Fruit fly (Drosophila melanogaster) whole organism, embryonic: ENCODE data around the gene Gr63a.

Experiments
- Aef1 ChIP-seq: fragments of 200-800 bp; sonication (Bioruptor generic); IDR thresholded peaks from 3 replicates; pipeline ENCODE4 v1.3.6; 2022; ENCODE audit warnings: missing biosample characterization, missing genetic modification characterization
- B-H2 ChIP-seq: fragments of 200-800 bp; sonication (Bioruptor generic); optimal IDR thresholded peaks from 2 replicates; lab custom pipeline; 2018; ENCODE audit warnings: missing biosample characterization, mild to moderate bottlenecking, missing genetic modification characterization
- CG10147 ChIP-seq: fragments of 200-800 bp; sonication (Bioruptor generic); optimal IDR thresholded peaks from 2 replicates; lab custom pipeline; 2019; ENCODE audit warnings: missing biosample characterization, mild to moderate bottlenecking, missing genetic modification characterization, moderate library complexity
- CG1024 ChIP-seq: fragments of 200-800 bp; sonication (Bioruptor generic); IDR thresholded peaks from 2 replicates; pipeline ENCODE4 v1.3.6; 2022; ENCODE audit warnings: missing biosample characterization, missing genetic modification characterization
- CG10321 ChIP-seq: fragments of 200-800 bp; sonication (Bioruptor generic); IDR thresholded peaks from 2 replicates; pipeline ENCODE4 v1.3.6; 2022; ENCODE audit warnings: missing biosample characterization, missing genetic modification characterization
- CG11247 ChIP-seq: fragments of 200-800 bp; sonication (Bioruptor generic); IDR thresholded peaks from 2 replicates; pipeline ENCODE4 v1.3.6; 2022; ENCODE audit warnings: missing biosample characterization, missing genetic modification characterization
- CG12769 ChIP-seq: fragments of 200-800 bp; sonication (Bioruptor generic); optimal IDR thresholded peaks from 2 replicates; lab custom pipeline; 2019; ENCODE audit warnings: missing biosample characterization, mild to moderate bottlenecking, missing genetic modification characterization, moderate library complexity
- CG13296 ChIP-seq: fragments of 200-800 bp; sonication (Bioruptor generic); optimal IDR thresholded peaks from 3 replicates; lab custom pipeline; 2018; ENCODE audit warnings: missing biosample characterization, mild to moderate bottlenecking, missing genetic modification characterization
- CG14014 ChIP-seq: fragments of 200-800 bp; sonication (Bioruptor generic); IDR thresholded peaks from 2 replicates; pipeline ENCODE4 v1.3.6; 2022; ENCODE audit warnings: missing biosample characterization, missing genetic modification characterization
- CG14710 ChIP-seq: fragments of 200-800 bp; sonication (Bioruptor generic); optimal IDR thresholded peaks from 3 replicates; lab custom pipeline; 2019; ENCODE audit warnings: missing biosample characterization, mild to moderate bottlenecking, missing genetic modification characterization, moderate library complexity
- CG18476 ChIP-seq: fragments of 200-800 bp; sonication (Bioruptor generic); optimal IDR thresholded peaks from 2 replicates; lab custom pipeline; 2016; ENCODE audit warnings: missing biosample characterization, mild to moderate bottlenecking, missing genetic modification characterization
- CG18619 ChIP-seq: fragments of 200-800 bp; sonication (Bioruptor generic); optimal IDR thresholded peaks from 3 replicates; lab custom pipeline; 2017; ENCODE audit warnings: missing biosample characterization, mild to moderate bottlenecking, missing genetic modification characterization
- CG30403 ChIP-seq: fragments of 200-800 bp; sonication (Bioruptor generic); optimal IDR thresholded peaks from 3 replicates; lab custom pipeline; 2016; ENCODE audit warnings: missing biosample characterization, missing genetic modification characterization
- CG31365 ChIP-seq: fragments of 200-800 bp; sonication (Bioruptor generic); optimal IDR thresholded peaks from 2 replicates; lab custom pipeline; 2018; ENCODE audit warnings: missing biosample characterization, mild to moderate bottlenecking, missing genetic modification characterization
- CG3163 ChIP-seq: fragments of 200-800 bp; sonication (Bioruptor generic); optimal IDR thresholded peaks from 3 replicates; lab custom pipeline; 2016; ENCODE audit warnings: missing biosample characterization, missing genetic modification characterization
- CG33213 ChIP-seq: fragments of 200-800 bp; sonication (Bioruptor generic); optimal IDR thresholded peaks from 3 replicates; lab custom pipeline; 2016; ENCODE audit warnings: missing biosample characterization, missing genetic modification characterization
- CG3838 ChIP-seq: fragments of 200-800 bp; sonication (Bioruptor generic); optimal IDR thresholded peaks from 3 replicates; lab custom pipeline; 2016; ENCODE audit warnings: missing biosample characterization, missing genetic modification characterization
- CG3847 ChIP-seq: fragments of 200-800 bp; sonication (Bioruptor generic); IDR thresholded peaks from 2 replicates; pipeline ENCODE4 v1.3.6; 2022; ENCODE audit warnings: missing biosample characterization, missing genetic modification characterization
- CG4360 ChIP-seq: fragments of 200-800 bp; sonication (Bioruptor generic); IDR thresholded peaks from 2 replicates; pipeline ENCODE4 v1.3.6; 2022; ENCODE audit warnings: missing biosample characterization, missing genetic modification characterization
- CG4404 ChIP-seq: fragments of 200-800 bp; sonication (Bioruptor generic); IDR thresholded peaks from 2 replicates; pipeline ENCODE4 v1.3.6; 2022; ENCODE audit warnings: missing biosample characterization, missing genetic modification characterization
- CG7372 ChIP-seq: fragments of 200-800 bp; sonication (Bioruptor generic); IDR thresholded peaks from 2 replicates; pipeline ENCODE4 v1.3.6; 2022; ENCODE audit warnings: missing biosample characterization, missing genetic modification characterization
- CG7928 ChIP-seq: fragments of 200-800 bp; sonication (Bioruptor generic); optimal IDR thresholded peaks from 2 replicates; lab custom pipeline; 2017; ENCODE audit warnings: missing biosample characterization, mild to moderate bottlenecking, missing genetic modification characterization
- CG8359 ChIP-seq: fragments of 200-800 bp; sonication (Bioruptor generic); optimal IDR thresholded peaks from 2 replicates; lab custom pipeline; 2017; ENCODE audit warnings: missing biosample characterization, mild to moderate bottlenecking, missing genetic modification characterization, borderline replicate concordance
- CG9817 ChIP-seq: fragments of 200-800 bp; sonication (Bioruptor generic); optimal IDR thresholded peaks from 2 replicates; lab custom pipeline; 2018; ENCODE audit warnings: missing biosample characterization, mild to moderate bottlenecking, missing genetic modification characterization, moderate library complexity
- CG9876 ChIP-seq: fragments of 200-800 bp; sonication (Bioruptor generic); optimal IDR thresholded peaks from 2 replicates; lab custom pipeline; 2016; ENCODE audit warnings: missing biosample characterization, missing genetic modification characterization
- CG9932 ChIP-seq: fragments of 200-800 bp; sonication (Bioruptor generic); IDR thresholded peaks from 2 replicates; pipeline ENCODE4 v1.3.6; 2022; ENCODE audit warnings: missing biosample characterization, missing genetic modification characterization
- D19A ChIP-seq: fragments of 200-800 bp; optimal IDR thresholded peaks from 3 replicates; lab custom pipeline; 2019; ENCODE audit warnings: missing biosample characterization, mild to moderate bottlenecking, missing genetic modification characterization, moderate library complexity
- Dip3 ChIP-seq: fragments of 200-800 bp; sonication (Bioruptor generic); optimal IDR thresholded peaks from 3 replicates; lab custom pipeline; 2016; ENCODE audit warnings: missing biosample characterization, missing genetic modification characterization
- Doc2 ChIP-seq: fragments of 200-800 bp; sonication (Bioruptor generic); IDR thresholded peaks from 2 replicates; pipeline ENCODE4 v1.3.6; 2022; ENCODE audit warnings: missing biosample characterization, missing genetic modification characterization
- GATAe ChIP-seq: fragments of 200-800 bp; sonication (Bioruptor generic); conservative IDR thresholded peaks from 2 replicates; pipeline ENCODE4 v1.3.6; 2022; ENCODE audit warnings: missing biosample characterization, missing genetic modification characterization
- Gsc ChIP-seq: fragments of 200-800 bp; sonication (Bioruptor generic); IDR thresholded peaks from 2 replicates; pipeline ENCODE4 v1.3.6; 2022; ENCODE audit warnings: missing biosample characterization, missing genetic modification characterization
- MESR4 ChIP-seq: fragments of 200-800 bp; sonication (Bioruptor generic); optimal IDR thresholded peaks from 2 replicates; lab custom pipeline; 2018; ENCODE audit warnings: missing biosample characterization, mild to moderate bottlenecking, missing genetic modification characterization, moderate library complexity
- PHDP ChIP-seq: fragments of 200-800 bp; sonication (Bioruptor generic); optimal IDR thresholded peaks from 3 replicates; lab custom pipeline; 2018; ENCODE audit warnings: missing biosample characterization, mild to moderate bottlenecking, missing genetic modification characterization, moderate library complexity
- Usf ChIP-seq: fragments of 200-800 bp; sonication (Bioruptor generic); optimal IDR thresholded peaks from 2 replicates; lab custom pipeline; 2017; ENCODE audit warnings: missing genotype, missing biosample characterization, missing genetic modification characterization
- Xbp1 ChIP-seq: fragments of 200-800 bp; sonication (Bioruptor generic); optimal IDR thresholded peaks from 3 replicates; lab custom pipeline; 2016; ENCODE audit warnings: missing biosample characterization, mild to moderate bottlenecking, missing genetic modification characterization
- ab ChIP-seq: fragments of 200-800 bp; sonication (Bioruptor generic); optimal IDR thresholded peaks from 2 replicates; lab custom pipeline; 2016; ENCODE audit warnings: missing biosample characterization, missing genetic modification characterization
- ci ChIP-seq: fragments of 200-800 bp; sonication (Bioruptor generic); IDR thresholded peaks from 3 replicates; pipeline ENCODE4 v1.3.6; 2022; ENCODE audit warnings: missing biosample characterization, missing genetic modification characterization
- crp ChIP-seq, 2 experiments: fragments of 200-800 bp; sonication (Bioruptor generic); optimal IDR thresholded peaks; 2 replicates in 1 of 2; 3 replicates in 1 of 2; lab custom pipeline; 2017; ENCODE audit warnings: missing biosample characterization in 2 of 2, missing genetic modification characterization in 2 of 2, mild to moderate bottlenecking in 1 of 2, moderate library complexity in 1 of 2
- dan ChIP-seq: fragments of 200-800 bp; sonication (Bioruptor generic); IDR thresholded peaks from 2 replicates; pipeline ENCODE4 v1.3.6; 2022; ENCODE audit warnings: missing biosample characterization, missing genetic modification characterization
- disco-r ChIP-seq: fragments of 200-800 bp; sonication (Bioruptor generic); optimal IDR thresholded peaks from 2 replicates; lab custom pipeline; 2016; ENCODE audit warnings: missing biosample characterization, missing genetic modification characterization
- grau ChIP-seq: fragments of 200-800 bp; optimal IDR thresholded peaks from 3 replicates; lab custom pipeline; 2019; ENCODE audit warnings: missing biosample characterization, mild to moderate bottlenecking, missing genetic modification characterization, moderate library complexity
- grn ChIP-seq: fragments of 200-800 bp; sonication (Bioruptor generic); optimal IDR thresholded peaks from 3 replicates; lab custom pipeline; 2017; ENCODE audit warnings: missing biosample characterization, missing genetic modification characterization
- her ChIP-seq: fragments of 200-800 bp; sonication (Bioruptor generic); optimal IDR thresholded peaks from 2 replicates; lab custom pipeline; 2016; ENCODE audit warnings: missing biosample characterization, missing genetic modification characterization
- kni ChIP-seq: fragments of 200-800 bp; sonication (Bioruptor generic); optimal IDR thresholded peaks from 3 replicates; lab custom pipeline; 2017; ENCODE audit warnings: mild to moderate bottlenecking, missing biosample characterization, missing genetic modification reagents, missing genetic modification characterization
- lov ChIP-seq, 2 experiments: fragments of 200-800 bp in 1 of 2; fragments of >200 bp in 1 of 2; sonication (Bioruptor generic) in 1 of 2; IDR thresholded peaks in 1 of 2; optimal IDR thresholded peaks in 1 of 2; 2 replicates in 1 of 2; 3 replicates in 1 of 2; pipeline versions ENCODE4 v1.3.6 to Lab custom; 2017 to 2022; ENCODE audit warnings: missing biosample characterization in 1 of 2, missing genetic modification characterization in 1 of 2
- psq ChIP-seq: fragments of 200-800 bp; sonication (Bioruptor generic); optimal IDR thresholded peaks from 2 replicates; lab custom pipeline; 2017; ENCODE audit warnings: missing biosample characterization, missing genetic modification characterization
- sd ChIP-seq: fragments of 200-800 bp; sonication (Bioruptor generic); optimal IDR thresholded peaks from 3 replicates; lab custom pipeline; 2018; ENCODE audit warnings: missing biosample characterization, mild to moderate bottlenecking, missing genetic modification characterization, moderate library complexity
- sens ChIP-seq: fragments of 200-800 bp; sonication (Bioruptor generic); peaks from one replicate; lab custom pipeline; 2016; ENCODE audit warnings: missing biosample characterization, missing genetic modification characterization
- so ChIP-seq: fragments of 200-800 bp; sonication (Bioruptor generic); IDR thresholded peaks from 3 replicates; pipeline ENCODE4 v1.3.6; 2022; ENCODE audit warnings: missing biosample characterization, missing genetic modification characterization
- ttk ChIP-seq: fragments of 200-800 bp; sonication (Bioruptor generic); IDR thresholded peaks from 2 replicates; pipeline ENCODE4 v2.1.2; 2022; ENCODE audit warnings: missing biosample characterization, missing genetic modification characterization
- usp ChIP-seq: fragments of >200 bp; optimal IDR thresholded peaks from 2 replicates; lab custom pipeline; 2017; ENCODE audit warnings: missing biosample characterization, missing genetic modification characterization
- zfh1 ChIP-seq: fragments of 200-800 bp; sonication (Bioruptor generic); IDR thresholded peaks from 3 replicates; pipeline ENCODE4 v1.3.6; 2022; ENCODE audit warnings: missing biosample characterization, missing genetic modification characterization

Gr63a gene

DNA sequence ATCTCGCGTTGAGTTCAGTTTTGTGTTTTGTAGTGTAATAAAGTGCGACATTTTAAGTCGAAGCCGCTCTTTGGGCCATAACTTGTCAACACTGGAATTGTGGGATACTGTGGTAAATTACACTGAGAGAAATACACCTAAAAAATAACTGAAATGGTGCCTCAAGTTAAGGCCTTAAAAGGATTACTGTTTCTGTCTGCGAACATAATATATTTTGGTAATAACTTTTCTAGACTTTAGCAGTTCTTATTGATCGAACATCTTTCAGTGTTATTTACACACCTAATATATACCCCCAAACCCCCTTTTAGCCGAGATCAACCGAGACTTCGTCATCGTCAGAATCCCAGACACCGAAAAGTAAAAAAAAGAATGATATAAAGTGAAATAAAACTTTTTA lies 44.6 kb downstream of the Gr63a start (continued):
- no peak for TF ChIP-seq disco-r (GFP tag; lab: Kevin White, UChicago)
- no peak for TF ChIP-seq CG4360 (GFP tag; lab: Robert Waterston, UW)
- peak; percentile 40 for TF ChIP-seq CG14710 (tag; lab: Kevin White, UChicago)
- no peak for TF ChIP-seq psq (GFP tag; lab: Kevin White, UChicago)
- TF ChIP-seq zfh1 (GFP tag; lab: Robert Waterston, UW), result peak; percentile 60; the same call in 1 of the 3 replicates
- TF ChIP-seq sd (tag; lab: Kevin White, UChicago), result no peak
- TF ChIP-seq CG7372 (GFP tag; lab: Robert Waterston, UW), result no peak
- peak; percentile 36 for TF ChIP-seq grau (tag; lab: Kevin White, UChicago)
- TF ChIP-seq CG4404, result no peak
- no peak for TF ChIP-seq crp (GFP tag; optimal IDR thresholded peaks at IDR 0.05; lab: Kevin White, UChicago)
- no peak for TF ChIP-seq Aef1 (GFP tag; lab: Robert Waterston, UW)
- TF ChIP-seq Xbp1 (GFP tag; lab: Kevin White, UChicago), result peak; percentile 45
- no peak for TF ChIP-seq CG8359
- peak; percentile 26 for TF ChIP-seq CG30403
- peak; percentile 24 for TF ChIP-seq PHDP (tag; lab: Kevin White, UChicago)
- TF ChIP-seq so, result 0 out of 3 replicates have a peak, but pooled peaks have one; percentile 14
- peak; percentile 83 for TF ChIP-seq sens
- no peak for TF ChIP-seq CG1024 (GFP tag; lab: Robert Waterston, UW)
- no peak for TF ChIP-seq ab (GFP tag; lab: Kevin White, UChicago)
- TF ChIP-seq her (GFP tag; lab: Kevin White, UChicago), result no peak
- TF ChIP-seq ci (GFP tag; lab: Robert Waterston, UW), result peak; percentile 47; the same call in 1 of the 3 replicates
- no peak for TF ChIP-seq CG13296
- TF ChIP-seq usp (GFP tag; lab: Kevin White, UChicago), result no peak
- 0 out of 2 replicates have a peak, but pooled peaks have one; percentile 28 for TF ChIP-seq CG11247
- TF ChIP-seq B-H2 (GFP tag; lab: Kevin White, UChicago), result no peak
- no peak for TF ChIP-seq GATAe (GFP tag; lab: Robert Waterston, UW)
- TF ChIP-seq dan (GFP tag; lab: Robert Waterston, UW), result no peak
- no peak for TF ChIP-seq CG3847 (GFP tag; lab: Robert Waterston, UW)
- no peak for TF ChIP-seq CG9817 (tag; lab: Kevin White, UChicago)
- no peak for TF ChIP-seq Dip3 (GFP tag; lab: Kevin White, UChicago)
- TF ChIP-seq CG9932 (GFP tag; lab: Robert Waterston, UW), result peak; percentile 47; the same call in 1 of the 2 replicates
- TF ChIP-seq ttk (GFP tag; lab: Robert Waterston, UW), result no peak
- TF ChIP-seq CG3163 (GFP tag; lab: Kevin White, UChicago), result no peak
- no peak for TF ChIP-seq CG10321 (GFP tag; lab: Robert Waterston, UW)
- no peak for TF ChIP-seq CG9876
- TF ChIP-seq CG12769 (tag; lab: Kevin White, UChicago), result peak; percentile 53
- no peak for TF ChIP-seq CG3838 (GFP tag; lab: Kevin White, UChicago)
- no peak for TF ChIP-seq Doc2
- no peak for TF ChIP-seq MESR4 (GFP tag; lab: Kevin White, UChicago)
- no peak for TF ChIP-seq CG18619 (GFP tag; lab: Kevin White, UChicago)
- TF ChIP-seq lov (optimal IDR thresholded peaks at IDR 0.05; lab: Kevin White, UChicago), result no peak
- TF ChIP-seq lov (GFP tag; IDR thresholded peaks at IDR 0.05; lab: Robert Waterston, UW), result no peak
- no peak for TF ChIP-seq CG14014 (GFP tag; lab: Robert Waterston, UW)
- TF ChIP-seq CG7928 (GFP tag; lab: Kevin White, UChicago), result no peak
- no peak for TF ChIP-seq CG31365 (tag; lab: Kevin White, UChicago)
- TF ChIP-seq grn (GFP tag; lab: Kevin White, UChicago), result no peak
- TF ChIP-seq CG33213, result no peak
- no peak for TF ChIP-seq kni (GFP tag; lab: Kevin White, UChicago)
- TF ChIP-seq Usf, result no peak
- TF ChIP-seq CG10147 (GFP tag; lab: Kevin White, UChicago), result peak; percentile 29
- peak; percentile 42 for TF ChIP-seq D19A (tag; lab: Kevin White, UChicago)
- TF ChIP-seq CG18476 (GFP tag; lab: Kevin White, UChicago), result no peak
- no peak for TF ChIP-seq Gsc
